Fruit fly (Drosophila melanogaster) whole organism, embryonic: ENCODE results near the gene CG17349.

Source experiments
- Atf6 ChIP-seq: fragments of 200-800 bp; sonication (Bioruptor generic); IDR thresholded peaks from 2 replicates; pipeline ENCODE4 v1.3.6; 2022; ENCODE audit warnings: missing biosample characterization, missing genetic modification characterization
- B-H1 ChIP-seq: fragments of 200-800 bp; sonication (Bioruptor generic); IDR thresholded peaks from 3 replicates; pipeline ENCODE4 v1.3.6; 2022; ENCODE audit warnings: missing biosample characterization, missing genetic modification characterization
- Bdp1 ChIP-seq: fragments of 200-800 bp; sonication (Bioruptor generic); optimal IDR thresholded peaks from 3 replicates; lab custom pipeline; 2016; ENCODE audit warnings: missing biosample characterization, missing genetic modification characterization
- Bteb2 ChIP-seq: fragments of 200-800 bp; sonication (Bioruptor generic); optimal IDR thresholded peaks from 2 replicates; lab custom pipeline; 2016; ENCODE audit warnings: missing biosample characterization, missing genetic modification characterization
- CG10274 ChIP-seq: fragments of 200-800 bp; sonication (Bioruptor generic); optimal IDR thresholded peaks from 3 replicates; lab custom pipeline; 2017; ENCODE audit warnings: missing biosample characterization, mild to moderate bottlenecking, missing genetic modification characterization
- CG11085 ChIP-seq: fragments of 200-800 bp; sonication (Bioruptor generic); IDR thresholded peaks from 2 replicates; pipeline ENCODE4 v1.3.6; 2022; ENCODE audit warnings: missing biosample characterization, missing genetic modification characterization
- CG11093 ChIP-seq: fragments of 200-800 bp; sonication (Bioruptor generic); IDR thresholded peaks from 3 replicates; pipeline ENCODE4 v1.3.6; 2022; ENCODE audit warnings: missing biosample characterization, missing genetic modification characterization
- CG12769 ChIP-seq: fragments of 200-800 bp; sonication (Bioruptor generic); optimal IDR thresholded peaks from 2 replicates; lab custom pipeline; 2019; ENCODE audit warnings: missing biosample characterization, mild to moderate bottlenecking, missing genetic modification characterization, moderate library complexity
- CG12942 ChIP-seq: fragments of 200-800 bp; sonication (Bioruptor generic); optimal IDR thresholded peaks from 3 replicates; lab custom pipeline; 2016; ENCODE audit warnings: missing biosample characterization, missing genetic modification characterization
- CG13296 ChIP-seq: fragments of 200-800 bp; sonication (Bioruptor generic); optimal IDR thresholded peaks from 3 replicates; lab custom pipeline; 2018; ENCODE audit warnings: missing biosample characterization, mild to moderate bottlenecking, missing genetic modification characterization
- CG14860 ChIP-seq: fragments of 200-800 bp; sonication (Bioruptor generic); IDR thresholded peaks from 3 replicates; pipeline ENCODE4 v1.3.6; 2022; ENCODE audit warnings: missing biosample characterization, missing genetic modification characterization; ENCODE audit not compliant: partially characterized antibody
- CG17385 ChIP-seq: fragments of 200-800 bp; sonication (Bioruptor generic); optimal IDR thresholded peaks from 3 replicates; lab custom pipeline; 2018; ENCODE audit warnings: missing biosample characterization, mild to moderate bottlenecking, missing genetic modification characterization
- CG1832 ChIP-seq: fragments of 200-800 bp; sonication (Bioruptor generic); optimal IDR thresholded peaks from 2 replicates; lab custom pipeline; 2017; ENCODE audit warnings: missing biosample characterization, mild to moderate bottlenecking, missing genetic modification characterization, inconsistent platforms
- CG3726 ChIP-seq: fragments of 200-800 bp; sonication (Bioruptor generic); IDR thresholded peaks from 3 replicates; pipeline ENCODE4, ENCODE4 v1.3.6; 2022; ENCODE audit warnings: missing biosample characterization, missing genetic modification characterization
- CG3847 ChIP-seq: fragments of 200-800 bp; sonication (Bioruptor generic); IDR thresholded peaks from 2 replicates; pipeline ENCODE4 v1.3.6; 2022; ENCODE audit warnings: missing biosample characterization, missing genetic modification characterization
- CG6654 ChIP-seq: fragments of 200-800 bp; sonication (Bioruptor generic); optimal IDR thresholded peaks from 2 replicates; lab custom pipeline; 2017; ENCODE audit warnings: missing biosample characterization, mild to moderate bottlenecking, missing genetic modification characterization
- CG7928 ChIP-seq: fragments of 200-800 bp; sonication (Bioruptor generic); optimal IDR thresholded peaks from 2 replicates; lab custom pipeline; 2017; ENCODE audit warnings: missing biosample characterization, mild to moderate bottlenecking, missing genetic modification characterization
- CG8281 ChIP-seq: fragments of 200-800 bp; sonication (Bioruptor generic); optimal IDR thresholded peaks from 2 replicates; lab custom pipeline; 2018; ENCODE audit warnings: missing biosample characterization, mild to moderate bottlenecking, missing genetic modification characterization, moderate library complexity
- CG8290 ChIP-seq, 3 experiments: fragments of 200-800 bp; sonication (Bioruptor generic); optimal IDR thresholded peaks; 2 replicates each; lab custom pipeline; 2016 to 2019; ENCODE audit warnings: missing biosample characterization in 3 of 3, missing genetic modification characterization in 3 of 3, mild to moderate bottlenecking in 2 of 3, moderate library complexity in 1 of 3
- CG8924 ChIP-seq: fragments of 200-800 bp; optimal IDR thresholded peaks from 3 replicates; lab custom pipeline; 2019; ENCODE audit warnings: missing biosample characterization, mild to moderate bottlenecking, missing genetic modification characterization, moderate library complexity
- CG9437 ChIP-seq: fragments of 200-800 bp; sonication (Bioruptor generic); optimal IDR thresholded peaks from 2 replicates; lab custom pipeline; 2018; ENCODE audit warnings: missing biosample characterization, mild to moderate bottlenecking, missing genetic modification characterization
- CG9797 ChIP-seq: fragments of 200-800 bp; sonication (Bioruptor generic); optimal IDR thresholded peaks from 3 replicates; lab custom pipeline; 2018; ENCODE audit warnings: missing biosample characterization, mild to moderate bottlenecking, missing genetic modification characterization
- CHES-1-like ChIP-seq: fragments of 200-800 bp; sonication (Bioruptor generic); optimal IDR thresholded peaks from 2 replicates; lab custom pipeline; 2016; ENCODE audit warnings: missing biosample characterization, missing genetic modification characterization
- CoRest ChIP-seq: fragments of 200-800 bp; sonication (Bioruptor generic); optimal IDR thresholded peaks from 3 replicates; lab custom pipeline; 2018; ENCODE audit warnings: missing biosample characterization, mild to moderate bottlenecking, missing genetic modification characterization, moderate library complexity
- CrebB ChIP-seq: fragments of 200-800 bp; sonication (Bioruptor generic); optimal IDR thresholded peaks from 3 replicates; lab custom pipeline; 2018; ENCODE audit warnings: missing biosample characterization, mild to moderate bottlenecking, missing genetic modification characterization
- Dll ChIP-seq: fragments of 200-800 bp; sonication (Bioruptor generic); IDR thresholded peaks from 4 replicates; pipeline ENCODE4 v1.3.6; 2022; ENCODE audit warnings: missing biosample characterization, missing genetic modification characterization; ENCODE audit not compliant: partially characterized antibody
- ERR ChIP-seq: fragments of 200-800 bp; sonication (Bioruptor generic); optimal IDR thresholded peaks from 2 replicates; lab custom pipeline; 2016; ENCODE audit warnings: missing biosample characterization, missing genetic modification characterization
- Hand ChIP-seq: fragments of 200-800 bp; sonication (Bioruptor generic); optimal IDR thresholded peaks from 2 replicates; lab custom pipeline; 2017; ENCODE audit warnings: mild to moderate bottlenecking, missing biosample characterization, missing genetic modification reagents, missing genetic modification characterization
- Hmx ChIP-seq: fragments of 200-800 bp; sonication (Bioruptor generic); optimal IDR thresholded peaks from 2 replicates; lab custom pipeline; 2016; ENCODE audit warnings: missing biosample characterization, missing genetic modification characterization
- Jarid2 ChIP-seq: fragments of 200-800 bp; sonication (Bioruptor generic); optimal IDR thresholded peaks from 3 replicates; lab custom pipeline; 2017; ENCODE audit warnings: mild to moderate bottlenecking, missing biosample characterization, missing genetic modification reagents, missing genetic modification characterization
- Oli ChIP-seq: fragments of 200-800 bp; sonication (Bioruptor generic); optimal IDR thresholded peaks from 2 replicates; lab custom pipeline; 2018; ENCODE audit warnings: missing biosample characterization, mild to moderate bottlenecking, missing genetic modification characterization, moderate library complexity
- Pdp1 ChIP-seq, 2 experiments: fragments of 200-800 bp; sonication (Bioruptor generic); optimal IDR thresholded peaks; 3 replicates each; lab custom pipeline; 2016; ENCODE audit warnings: missing biosample characterization in 2 of 2, missing genetic modification characterization in 2 of 2, mild to moderate bottlenecking in 1 of 2, moderate library complexity in 1 of 2
- Trl ChIP-seq, 3 experiments: fragments of >200 bp in 2 of 3; fragments of 200-800 bp in 1 of 3; sonication (Bioruptor generic) in 1 of 3; optimal IDR thresholded peaks; 2 replicates in 1 of 3; 3 replicates in 2 of 3; lab custom pipeline; 2016 to 2017; ENCODE audit warnings: missing biosample characterization in 1 of 3, missing genetic modification characterization in 1 of 3
- Vsx1 ChIP-seq: fragments of 200-800 bp; sonication (Bioruptor generic); optimal IDR thresholded peaks from 2 replicates; lab custom pipeline; 2017; ENCODE audit warnings: missing biosample characterization, mild to moderate bottlenecking, missing genetic modification characterization, missing genetic modification reagents
- ab ChIP-seq: fragments of 200-800 bp; sonication (Bioruptor generic); optimal IDR thresholded peaks from 2 replicates; lab custom pipeline; 2016; ENCODE audit warnings: missing biosample characterization, missing genetic modification characterization
- cg ChIP-seq: fragments of 200-800 bp; sonication (Bioruptor generic); optimal IDR thresholded peaks from 3 replicates; lab custom pipeline; 2019; ENCODE audit warnings: missing biosample characterization, mild to moderate bottlenecking, missing genetic modification characterization, moderate library complexity
- chn ChIP-seq: fragments of 200-800 bp; sonication (Bioruptor generic); optimal IDR thresholded peaks from 2 replicates; lab custom pipeline; 2016; ENCODE audit warnings: missing biosample characterization, missing genetic modification characterization
- crc ChIP-seq: fragments of 200-800 bp; sonication (Bioruptor generic); optimal IDR thresholded peaks from 2 replicates; lab custom pipeline; 2016; ENCODE audit warnings: missing biosample characterization, missing genetic modification characterization
- crol ChIP-seq: fragments of 200-800 bp; sonication (Bioruptor generic); IDR thresholded peaks from 2 replicates; pipeline ENCODE4 v1.3.6; 2022; ENCODE audit warnings: missing biosample characterization, missing genetic modification characterization
- ems ChIP-seq: fragments of 200-800 bp; sonication (Bioruptor generic); optimal IDR thresholded peaks from 3 replicates; lab custom pipeline; 2016; ENCODE audit warnings: missing biosample characterization, missing genetic modification characterization
- eve ChIP-seq, 2 experiments: fragments of >200 bp; optimal IDR thresholded peaks; 2 replicates each; lab custom pipeline; 2017; ENCODE audit warnings: missing biosample characterization in 2 of 2, missing genetic modification characterization in 2 of 2
- exex ChIP-seq: fragments of 200-800 bp; sonication (Bioruptor generic); optimal IDR thresholded peaks from 4 replicates; lab custom pipeline; 2018; ENCODE audit warnings: missing biosample characterization, mild to moderate bottlenecking, missing genetic modification characterization, moderate library complexity
- fu2 ChIP-seq: fragments of 200-800 bp; sonication (Bioruptor generic); optimal IDR thresholded peaks from 2 replicates; lab custom pipeline; 2016; ENCODE audit warnings: missing biosample characterization, missing genetic modification characterization
- kay ChIP-seq: fragments of 200-800 bp; sonication (Bioruptor generic); optimal IDR thresholded peaks from 2 replicates; lab custom pipeline; 2016; ENCODE audit warnings: missing biosample characterization, missing genetic modification characterization
- klu ChIP-seq: fragments of 200-800 bp; sonication (Bioruptor generic); IDR thresholded peaks from 2 replicates; pipeline ENCODE4 v1.3.6; 2022; ENCODE audit warnings: missing biosample characterization, missing genetic modification characterization
- nom ChIP-seq: fragments of 200-800 bp; sonication (Bioruptor generic); optimal IDR thresholded peaks from 2 replicates; lab custom pipeline; 2017; ENCODE audit warnings: missing biosample characterization, missing genetic modification characterization, mild to moderate bottlenecking, moderate library complexity, missing genetic modification reagents
- peb ChIP-seq: fragments of 200-800 bp; sonication (Bioruptor generic); IDR thresholded peaks from 2 replicates; pipeline ENCODE4 v1.3.6; 2022; ENCODE audit warnings: missing biosample characterization, missing genetic modification characterization
- prd ChIP-seq, 3 experiments: fragments of >200 bp in 2 of 3; fragments of 200-800 bp in 1 of 3; sonication (Bioruptor generic) in 1 of 3; optimal IDR thresholded peaks in 2 of 3; IDR thresholded peaks in 1 of 3; 2 replicates in 2 of 3; 3 replicates in 1 of 3; pipeline versions ENCODE4 v1.3.6 to Lab custom; 2017 to 2022; ENCODE audit warnings: missing biosample characterization in 1 of 3, missing genetic modification characterization in 1 of 3
- sens-2 ChIP-seq: fragments of 200-800 bp; sonication (Bioruptor generic); IDR thresholded peaks from 2 replicates; pipeline ENCODE4 v1.3.6; 2022; ENCODE audit warnings: missing biosample characterization, missing genetic modification characterization
- unpg ChIP-seq: fragments of 200-800 bp; sonication (Bioruptor generic); optimal IDR thresholded peaks from 3 replicates; lab custom pipeline; 2018; ENCODE audit warnings: missing biosample characterization, mild to moderate bottlenecking, missing genetic modification characterization, moderate library complexity

Gene CG17349

dm6 chr2L:19342018-19342417, 28.2 kb upstream of the CG17349 start (continued):
- TF ChIP-seq CG13296 (GFP tag; lab: Kevin White, UChicago), result no peak
- TF ChIP-seq B-H1 (GFP tag; lab: Robert Waterston, UW), result no peak
- no peak for TF ChIP-seq CG14860 (GFP tag; lab: Robert Waterston, UW)
- TF ChIP-seq Vsx1 (GFP tag; lab: Kevin White, UChicago), result no peak
- no peak for TF ChIP-seq Jarid2 (GFP tag; lab: Kevin White, UChicago)
- no peak for TF ChIP-seq CG3847 (GFP tag; lab: Robert Waterston, UW)
- no peak for TF ChIP-seq kay (GFP tag; lab: Kevin White, UChicago)
- TF ChIP-seq CG8281 (tag; lab: Kevin White, UChicago), result no peak
- TF ChIP-seq CG11085 (GFP tag; lab: Robert Waterston, UW), result no peak
- TF ChIP-seq ab (GFP tag; lab: Kevin White, UChicago), result no peak
- TF ChIP-seq fu2 (GFP tag; lab: Kevin White, UChicago), result no peak
- TF ChIP-seq Atf6 (GFP tag; lab: Robert Waterston, UW), result no peak
- TF ChIP-seq ERR (GFP tag; lab: Kevin White, UChicago), result no peak
- no peak for TF ChIP-seq prd (optimal IDR thresholded peaks at IDR 0.05; lab: Kevin White, UChicago)
- TF ChIP-seq prd (GFP tag; IDR thresholded peaks at IDR 0.05; lab: Robert Waterston, UW), result peak; percentile 52; the same call in 1 of the 3 replicates
- TF ChIP-seq CG11093 (GFP tag; lab: Robert Waterston, UW), result peak; percentile 60; the same call in 1 of the 3 replicates
- no peak for TF ChIP-seq Trl (optimal IDR thresholded peaks at IDR 0.05; lab: Kevin White, UChicago)
- no peak for TF ChIP-seq Trl (GFP tag; optimal IDR thresholded peaks at IDR 0.05; lab: Kevin White, UChicago)
- TF ChIP-seq crol, result no peak
- TF ChIP-seq Oli, result peak; percentile 66
- no peak for TF ChIP-seq CG12942 (GFP tag; lab: Kevin White, UChicago)
- TF ChIP-seq CG6654 (GFP tag; lab: Kevin White, UChicago), result peak; percentile 23
- TF ChIP-seq Bdp1 (GFP tag; lab: Kevin White, UChicago), result peak; percentile 5
- TF ChIP-seq CG8290 (GFP tag; optimal IDR thresholded peaks at IDR 0.05; lab: Kevin White, UChicago), result no peak
- no peak for TF ChIP-seq CG8290 (tag; optimal IDR thresholded peaks at IDR 0.05; lab: Kevin White, UChicago)
- no peak; the same call in 1 of the 2 replicates for TF ChIP-seq klu (GFP tag; lab: Robert Waterston, UW)
- TF ChIP-seq CG10274 (GFP tag; lab: Kevin White, UChicago), result no peak
- peak; percentile 37 for TF ChIP-seq CoRest (tag; lab: Kevin White, UChicago)
- no peak for TF ChIP-seq crc (GFP tag; lab: Kevin White, UChicago)
- TF ChIP-seq Bteb2, result no peak
- TF ChIP-seq CG7928 (GFP tag; lab: Kevin White, UChicago), result no peak
- TF ChIP-seq CrebB (tag; lab: Kevin White, UChicago), result no peak
- no peak for TF ChIP-seq exex (tag; lab: Kevin White, UChicago)
- TF ChIP-seq CG1832 (GFP tag; lab: Kevin White, UChicago), result no peak
- TF ChIP-seq Hmx (GFP tag; lab: Kevin White, UChicago), result no peak
- no peak for TF ChIP-seq CG3726
- peak; percentile 68 for TF ChIP-seq unpg (GFP tag; lab: Kevin White, UChicago)
- TF ChIP-seq Dll (GFP tag; lab: Robert Waterston, UW), result no peak
- TF ChIP-seq CG12769 (tag; lab: Kevin White, UChicago), result no peak
- no peak for TF ChIP-seq eve (GFP tag; optimal IDR thresholded peaks at IDR 0.05; lab: Kevin White, UChicago)
- no peak for TF ChIP-seq Hand
- no peak for TF ChIP-seq peb (GFP tag; lab: Robert Waterston, UW)
- peak; percentile 34 for TF ChIP-seq CG8924 (tag; lab: Kevin White, UChicago)
- no peak for TF ChIP-seq CG17385 (GFP tag; lab: Kevin White, UChicago)
- peak; percentile 15 for TF ChIP-seq CHES-1-like
- TF ChIP-seq CG9797 (GFP tag; lab: Kevin White, UChicago), result no peak
- no peak for TF ChIP-seq Pdp1 (GFP tag; optimal IDR thresholded peaks at IDR 0.05; lab: Kevin White, UChicago)
- TF ChIP-seq ems, result no peak
- TF ChIP-seq nom (GFP tag; lab: Kevin White, UChicago), result peak; percentile 86
- no peak for TF ChIP-seq CG9437 (GFP tag; lab: Kevin White, UChicago)
- TF ChIP-seq chn (GFP tag; lab: Kevin White, UChicago), result no peak
- no peak for TF ChIP-seq cg (GFP tag; lab: Kevin White, UChicago)
- TF ChIP-seq sens-2 (GFP tag; lab: Robert Waterston, UW), result no peak
